Fruit fly (Drosophila melanogaster): ENCODE data around the gene CG43348.

dm6 chr2L:1218475-1218874 lies 19.3 kb downstream of the CG43348 start:
- no peak for TF ChIP-seq OdsH (GFP tag; optimal IDR thresholded peaks at IDR 0.05)
- no peak for TF ChIP-seq CG9705 (GFP tag; optimal IDR thresholded peaks at IDR 0.05)
- no peak for TF ChIP-seq Myc (optimal IDR thresholded peaks at IDR 0.05)
- no peak for TF ChIP-seq ey (GFP tag; optimal IDR thresholded peaks at IDR 0.05)
- TF ChIP-seq h (GFP tag; optimal IDR thresholded peaks at IDR 0.05): no peak
- no peak for TF ChIP-seq Dif (GFP tag; optimal IDR thresholded peaks at IDR 0.05; ENCODE audit: partially characterized antibody)
- TF ChIP-seq Dfd (GFP tag; optimal IDR thresholded peaks at IDR 0.05): no peak
- no peak for TF ChIP-seq psq (GFP tag; optimal IDR thresholded peaks at IDR 0.05)
- TF ChIP-seq lola (GFP tag; optimal IDR thresholded peaks at IDR 0.05): no peak
- no peak for TF ChIP-seq pan (optimal IDR thresholded peaks at IDR 0.05)
- no peak for TF ChIP-seq usp (GFP tag; optimal IDR thresholded peaks at IDR 0.05)
- no peak for TF ChIP-seq Abd-B (GFP tag; optimal IDR thresholded peaks at IDR 0.05)

Measured in whole organism, wandering third instar larva.